Worm (Caenorhabditis elegans): ENCODE results near the gene C06E1.9.
A peak's percentile ranks its signal among the peaks of the same experiment; 100 is the strongest.

Gene C06E1.9

ce11 chrIII:8639188-8639795, 29.7 kb upstream of the C06E1.9 start, which contains the start of gene fip-1 (continued):
- no peak for TF ChIP-seq ztf-22 (GFP tag; optimal IDR thresholded peaks at IDR 0.05)
- TF ChIP-seq nhr-90 (tag; optimal IDR thresholded peaks at IDR 0.05) = peak; percentile 72
- TF ChIP-seq dpl-1 (GFP tag; optimal IDR thresholded peaks at IDR 0.05) = no peak
- TF ChIP-seq D2030.7 (GFP tag; IDR thresholded peaks at IDR 0.05) = peak; percentile 76
- TF ChIP-seq lsl-1 (GFP tag; optimal IDR thresholded peaks at IDR 0.05) = peak; percentile 50
- no peak for TF ChIP-seq Y95B8A.8 (GFP tag; IDR thresholded peaks at IDR 0.05)
- no peak for TF ChIP-seq Y79H2A.3 (GFP tag; conservative IDR thresholded peaks at IDR 0.05)
- no peak for TF ChIP-seq F39B2.1 (GFP tag; IDR thresholded peaks at IDR 0.05)
- TF ChIP-seq ceh-91 (GFP tag; IDR thresholded peaks at IDR 0.05) = no peak
- peak; percentile 77 for TF ChIP-seq him-1 (tag; optimal IDR thresholded peaks at IDR 0.05)
- no peak for TF ChIP-seq ceh-58 (GFP tag; IDR thresholded peaks at IDR 0.05)
- TF ChIP-seq pha-4 (tag; optimal IDR thresholded peaks at IDR 0.05) = no peak
- no peak for TF ChIP-seq F57C9.4 (tag; optimal IDR thresholded peaks at IDR 0.05)
- TF ChIP-seq hlh-12 (tag; optimal IDR thresholded peaks at IDR 0.05) = no peak
- no peak for TF ChIP-seq tlf-1 (GFP tag; optimal IDR thresholded peaks at IDR 0.05)
- peak; percentile 64; the same call in 1 of the 2 replicates for TF ChIP-seq attf-6 (GFP tag; IDR thresholded peaks at IDR 0.05)
- no peak for TF ChIP-seq ccch-3 (GFP tag; optimal IDR thresholded peaks at IDR 0.05)
- no peak for TF ChIP-seq sea-2 (GFP tag; IDR thresholded peaks at IDR 0.05)
- TF ChIP-seq snpc-1.3 (tag; optimal IDR thresholded peaks at IDR 0.05; ENCODE audit: insufficient read depth) = peak; percentile 66
- TF ChIP-seq bed-2 (GFP tag; IDR thresholded peaks at IDR 0.05) = no peak
- no peak; the same call in 1 of the 2 replicates for TF ChIP-seq dox-1 (GFP tag; IDR thresholded peaks at IDR 0.05)
- TF ChIP-seq lag-1 (GFP tag; IDR thresholded peaks at IDR 0.05) = no peak
- peak; percentile 49 for TF ChIP-seq ZK185.1 (tag; optimal IDR thresholded peaks at IDR 0.05; ENCODE audit: poor library complexity, severe bottlenecking)
- peak; percentile 71 for TF ChIP-seq mxl-1 (tag; optimal IDR thresholded peaks at IDR 0.05)
- TF ChIP-seq F22D6.2 (tag; optimal IDR thresholded peaks at IDR 0.05) = no peak
- TF ChIP-seq T26A5.8 (tag; optimal IDR thresholded peaks at IDR 0.05) = no peak
- no peak for TF ChIP-seq madf-3 (GFP tag; IDR thresholded peaks at IDR 0.05)
- TF ChIP-seq nfyb-1 (GFP tag; IDR thresholded peaks at IDR 0.05) = no peak
- peak; percentile 57 for TF ChIP-seq madf-10 (tag; optimal IDR thresholded peaks at IDR 0.05)
- peak; percentile 3 for TF ChIP-seq sptf-2 (GFP tag; optimal IDR thresholded peaks at IDR 0.05)
- peak; percentile 60 for TF ChIP-seq lin-54 (GFP tag; optimal IDR thresholded peaks at IDR 0.05)
- TF ChIP-seq aptf-2 (GFP tag; conservative IDR thresholded peaks at IDR 0.05) = no peak
- TF ChIP-seq akir-1 (GFP tag; optimal IDR thresholded peaks at IDR 0.05) = no peak
- no peak for TF ChIP-seq ztf-3 (GFP tag; optimal IDR thresholded peaks at IDR 0.05)
- TF ChIP-seq xnd-1 (tag; optimal IDR thresholded peaks at IDR 0.05) = no peak
- TF ChIP-seq T07F8.4 (tag; optimal IDR thresholded peaks at IDR 0.05) = peak; percentile 32
- TF ChIP-seq cebp-2 (GFP tag; IDR thresholded peaks at IDR 0.05) = no peak
- 0 out of 2 replicates have a peak, but pooled peaks have one; percentile 11 for TF ChIP-seq ztf-6 (GFP tag; IDR thresholded peaks at IDR 0.05)
- TF ChIP-seq F37B4.10 (GFP tag; IDR thresholded peaks at IDR 0.05) = no peak
- TF ChIP-seq snpc-4 (GFP tag; optimal IDR thresholded peaks at IDR 0.05) = peak; percentile 38
- TF ChIP-seq snpc-4 (tag; optimal IDR thresholded peaks at IDR 0.05) = peak in 3 of 4 experiments; percentile 27 to 56 (median 42)
- peak; percentile 74 for TF ChIP-seq ekl-4 (GFP tag; IDR thresholded peaks at IDR 0.05)
- no peak for TF ChIP-seq chd-7 (tag; optimal IDR thresholded peaks at IDR 0.05)
- no peak for TF ChIP-seq sdz-38 (tag; optimal IDR thresholded peaks at IDR 0.05)
- no peak for TF ChIP-seq F52B5.7 (tag; optimal IDR thresholded peaks at IDR 0.05)
- no peak for TF ChIP-seq Y67H2A.10 (GFP tag; conservative IDR thresholded peaks at IDR 0.05)
- TF ChIP-seq attf-5 (GFP tag; optimal IDR thresholded peaks at IDR 0.05) = no peak
- no peak for TF ChIP-seq B0019.2 (GFP tag; conservative IDR thresholded peaks at IDR 0.05)
- TF ChIP-seq die-1 (tag; optimal IDR thresholded peaks at IDR 0.05) = peak; percentile 83
